Fruit fly (Drosophila melanogaster) whole organism, embryonic: Measurements from ENCODE around the gene CG42718.

Experiments used
- CG10267 ChIP-seq: fragments of 200-800 bp; sonication (Bioruptor generic); optimal IDR thresholded peaks from 2 replicates; lab custom pipeline; 2018; ENCODE audit warnings: missing biosample characterization, mild to moderate bottlenecking, missing genetic modification characterization, moderate library complexity
- CG11696 ChIP-seq: fragments of 200-800 bp; sonication (Bioruptor generic); IDR thresholded peaks from 2 replicates; pipeline ENCODE4 v1.3.6; 2022; ENCODE audit warnings: missing biosample characterization, missing genetic modification characterization
- CG14050 ChIP-seq: fragments of 200-800 bp; sonication (Bioruptor generic); IDR thresholded peaks from 3 replicates; pipeline ENCODE4 v1.3.6; 2022; ENCODE audit warnings: missing biosample characterization, missing genetic modification characterization
- CG16779 ChIP-seq: fragments of 200-800 bp; sonication (Bioruptor generic); IDR thresholded peaks from 2 replicates; pipeline ENCODE4 v1.3.6; 2022; ENCODE audit warnings: missing biosample characterization, missing genetic modification characterization
- CG16815 ChIP-seq: fragments of 200-800 bp; sonication (Bioruptor generic); optimal IDR thresholded peaks from 3 replicates; lab custom pipeline; 2017; ENCODE audit warnings: missing biosample characterization, mild to moderate bottlenecking, missing genetic modification characterization
- CG2129 ChIP-seq: fragments of 200-800 bp; sonication (Bioruptor generic); IDR thresholded peaks from 2 replicates; pipeline ENCODE4 v1.3.6; 2022; ENCODE audit warnings: missing biosample characterization, missing genetic modification characterization; ENCODE audit not compliant: partially characterized antibody
- CG3995 ChIP-seq: fragments of 200-800 bp; sonication (Bioruptor generic); optimal IDR thresholded peaks from 3 replicates; lab custom pipeline; 2016; ENCODE audit warnings: missing biosample characterization, missing genetic modification characterization
- CG7963 ChIP-seq: fragments of 200-800 bp; sonication (Bioruptor generic); IDR thresholded peaks from 3 replicates; pipeline ENCODE4 v1.3.6; 2022; ENCODE audit warnings: missing biosample characterization, missing genetic modification characterization; ENCODE audit not compliant: partially characterized antibody
- CkIIα-i1 ChIP-seq: fragments of 200-800 bp; sonication (Bioruptor generic); IDR thresholded peaks from 2 replicates; pipeline ENCODE4 v1.3.6; 2022; ENCODE audit warnings: missing biosample characterization, missing genetic modification characterization
- Dip2 ChIP-seq: fragments of 200-800 bp; sonication (Bioruptor generic); IDR thresholded peaks from 2 replicates; pipeline ENCODE4 v1.3.6; 2022; ENCODE audit warnings: missing biosample characterization, missing genetic modification characterization
- Doc2 ChIP-seq: fragments of 200-800 bp; sonication (Bioruptor generic); IDR thresholded peaks from 2 replicates; pipeline ENCODE4 v1.3.6; 2022; ENCODE audit warnings: missing biosample characterization, missing genetic modification characterization
- E2f2 ChIP-seq: fragments of 200-800 bp; sonication (Bioruptor generic); IDR thresholded peaks from 2 replicates; pipeline ENCODE4 v1.3.6; 2022; ENCODE audit warnings: missing biosample characterization, missing genetic modification characterization
- HLH3B ChIP-seq: fragments of 200-800 bp; sonication (Bioruptor generic); IDR thresholded peaks from 2 replicates; pipeline ENCODE4 v1.3.6; 2022; ENCODE audit warnings: missing biosample characterization, missing genetic modification characterization
- HLHmδ ChIP-seq: fragments of 200-800 bp; sonication (Bioruptor generic); optimal IDR thresholded peaks from 2 replicates; lab custom pipeline; 2018; ENCODE audit warnings: missing biosample characterization, mild to moderate bottlenecking, missing genetic modification characterization, moderate library complexity
- MBD-R2 ChIP-seq: fragments of 200-800 bp; sonication (Bioruptor generic); IDR thresholded peaks from 2 replicates; pipeline ENCODE4 v1.3.6; 2022; ENCODE audit warnings: missing biosample characterization, missing genetic modification characterization
- MESR4 ChIP-seq: fragments of 200-800 bp; sonication (Bioruptor generic); optimal IDR thresholded peaks from 2 replicates; lab custom pipeline; 2018; ENCODE audit warnings: missing biosample characterization, mild to moderate bottlenecking, missing genetic modification characterization, moderate library complexity
- Med ChIP-seq: fragments of 200-800 bp; sonication (Bioruptor generic); peaks from one replicate; lab custom pipeline; 2016; ENCODE audit warnings: missing biosample characterization, missing genetic modification characterization, mild to moderate bottlenecking, inconsistent platforms, moderate library complexity
- Ravus ChIP-seq: fragments of 200-800 bp; sonication (Bioruptor generic); IDR thresholded peaks from 2 replicates; pipeline ENCODE4 v1.3.6; 2022; ENCODE audit warnings: missing biosample characterization, missing genetic modification characterization
- Sry-β ChIP-seq: fragments of 200-800 bp; sonication (Bioruptor generic); optimal IDR thresholded peaks from 2 replicates; lab custom pipeline; 2018; ENCODE audit warnings: missing biosample characterization, mild to moderate bottlenecking, missing genetic modification characterization, moderate library complexity
- TFAM ChIP-seq: fragments of 200-800 bp; sonication (Bioruptor generic); optimal IDR thresholded peaks from 2 replicates; lab custom pipeline; 2017; ENCODE audit warnings: missing biosample characterization, missing genetic modification characterization, inconsistent platforms
- Trl ChIP-seq, 3 experiments: fragments of >200 bp in 2 of 3; fragments of 200-800 bp in 1 of 3; sonication (Bioruptor generic) in 1 of 3; optimal IDR thresholded peaks; 2 replicates in 1 of 3; 3 replicates in 2 of 3; lab custom pipeline; 2016 to 2017; ENCODE audit warnings: missing biosample characterization in 1 of 3, missing genetic modification characterization in 1 of 3
- ac ChIP-seq: fragments of 200-800 bp; sonication (Bioruptor generic); optimal IDR thresholded peaks from 3 replicates; lab custom pipeline; 2017; ENCODE audit warnings: missing biosample characterization, mild to moderate bottlenecking, missing genetic modification characterization
- chinmo ChIP-seq: fragments of 200-800 bp; sonication (Bioruptor generic); IDR thresholded peaks from 4 replicates; pipeline ENCODE4 v1.3.6; 2022; ENCODE audit warnings: missing biosample characterization, missing genetic modification characterization; ENCODE audit not compliant: partially characterized antibody
- dmrt99B ChIP-seq: fragments of 200-800 bp; sonication (Bioruptor generic); optimal IDR thresholded peaks from 2 replicates; lab custom pipeline; 2018; ENCODE audit warnings: missing biosample characterization, mild to moderate bottlenecking, missing genetic modification characterization, moderate library complexity
- emc ChIP-seq: fragments of 200-800 bp; sonication (Bioruptor generic); optimal IDR thresholded peaks from 2 replicates; lab custom pipeline; 2016; ENCODE audit warnings: missing biosample characterization, missing genetic modification characterization
- eve ChIP-seq, 2 experiments: fragments of >200 bp; optimal IDR thresholded peaks; 2 replicates each; lab custom pipeline; 2017; ENCODE audit warnings: missing biosample characterization in 2 of 2, missing genetic modification characterization in 2 of 2
- fd102C ChIP-seq: fragments of 200-800 bp; sonication (Bioruptor generic); optimal IDR thresholded peaks from 2 replicates; lab custom pipeline; 2018; ENCODE audit warnings: missing biosample characterization, mild to moderate bottlenecking, missing genetic modification characterization, moderate library complexity
- fd96Cb ChIP-seq: fragments of 200-800 bp; sonication (Bioruptor generic); optimal IDR thresholded peaks from 2 replicates; lab custom pipeline; 2018; ENCODE audit warnings: missing biosample characterization, mild to moderate bottlenecking, missing genetic modification characterization, moderate library complexity
- klu ChIP-seq: fragments of 200-800 bp; sonication (Bioruptor generic); IDR thresholded peaks from 2 replicates; pipeline ENCODE4 v1.3.6; 2022; ENCODE audit warnings: missing biosample characterization, missing genetic modification characterization
- lov ChIP-seq, 2 experiments: fragments of 200-800 bp in 1 of 2; fragments of >200 bp in 1 of 2; sonication (Bioruptor generic) in 1 of 2; IDR thresholded peaks in 1 of 2; optimal IDR thresholded peaks in 1 of 2; 2 replicates in 1 of 2; 3 replicates in 1 of 2; pipeline versions ENCODE4 v1.3.6 to Lab custom; 2017 to 2022; ENCODE audit warnings: missing biosample characterization in 1 of 2, missing genetic modification characterization in 1 of 2
- luna ChIP-seq: fragments of 200-800 bp; sonication (Bioruptor generic); optimal IDR thresholded peaks from 2 replicates; lab custom pipeline; 2016; ENCODE audit warnings: missing biosample characterization, missing genetic modification characterization
- pnt ChIP-seq: fragments of 200-800 bp; sonication (Bioruptor generic); optimal IDR thresholded peaks from 3 replicates; lab custom pipeline; 2016; ENCODE audit warnings: missing biosample characterization, missing genetic modification characterization
- sna ChIP-seq: fragments of 200-800 bp; sonication (Bioruptor generic); IDR thresholded peaks from 2 replicates; pipeline ENCODE4 v1.3.6; 2022; ENCODE audit warnings: missing biosample characterization, missing genetic modification characterization; ENCODE audit not compliant: partially characterized antibody
- sug ChIP-seq: fragments of 200-800 bp; optimal IDR thresholded peaks from 2 replicates; lab custom pipeline; 2019; ENCODE audit warnings: missing biosample characterization, mild to moderate bottlenecking, missing genetic modification characterization, moderate library complexity
- tin ChIP-seq: fragments of 200-800 bp; sonication (Bioruptor generic); optimal IDR thresholded peaks from 3 replicates; lab custom pipeline; 2016; ENCODE audit warnings: missing biosample characterization, missing genetic modification characterization
- trem ChIP-seq: fragments of 200-800 bp; optimal IDR thresholded peaks from 3 replicates; lab custom pipeline; 2019; ENCODE audit warnings: missing biosample characterization, mild to moderate bottlenecking, missing genetic modification characterization, moderate library complexity
- unpg ChIP-seq: fragments of 200-800 bp; sonication (Bioruptor generic); optimal IDR thresholded peaks from 3 replicates; lab custom pipeline; 2018; ENCODE audit warnings: missing biosample characterization, mild to moderate bottlenecking, missing genetic modification characterization, moderate library complexity
- vnd ChIP-seq: fragments of 200-800 bp; sonication (Bioruptor generic); IDR thresholded peaks from 3 replicates; pipeline ENCODE4 v1.3.6; 2022; ENCODE audit warnings: missing biosample characterization, missing genetic modification characterization; ENCODE audit not compliant: partially characterized antibody
- wek ChIP-seq: fragments of 200-800 bp; sonication (Bioruptor generic); optimal IDR thresholded peaks from 3 replicates; lab custom pipeline; 2018; ENCODE audit warnings: missing biosample characterization, mild to moderate bottlenecking, missing genetic modification characterization, moderate library complexity

The CG42718 gene

DNA sequence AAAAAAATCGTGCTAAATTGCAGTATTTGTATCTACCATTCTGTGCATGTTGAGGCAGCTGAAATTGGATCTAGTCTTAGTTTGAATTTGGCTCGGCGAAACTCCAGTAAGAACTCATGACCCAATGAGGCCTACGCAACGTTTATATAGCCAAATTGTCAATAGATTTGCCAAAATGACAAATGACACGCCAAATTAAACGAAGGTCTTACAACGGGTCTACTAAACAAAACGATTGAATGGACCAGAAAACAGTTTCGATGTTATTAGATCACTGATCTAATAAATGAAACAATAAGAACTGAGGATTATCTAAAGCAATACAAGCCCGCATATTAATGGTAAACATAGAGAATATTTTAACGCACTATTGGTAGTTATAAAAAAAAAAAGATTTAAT lies at the start of gene CG42718:
CG42718 (minus strand) TSS at position 101 of the 400 bp plus-strand sequence.
- no peak for TF ChIP-seq CG7963 (GFP tag; lab: Robert Waterston, UW)
- no peak for TF ChIP-seq fd102C (GFP tag; lab: Kevin White, UChicago)
- no peak for TF ChIP-seq HLH3B (GFP tag; lab: Robert Waterston, UW)
- no peak for TF ChIP-seq fd96Cb (tag; lab: Kevin White, UChicago)
- TF ChIP-seq CkIIα-i1 (GFP tag; lab: Robert Waterston, UW) = no peak
- no peak for TF ChIP-seq E2f2
- no peak for TF ChIP-seq tin
- TF ChIP-seq HLHmδ (GFP tag; lab: Kevin White, UChicago) = no peak
- TF ChIP-seq unpg (GFP tag; lab: Kevin White, UChicago) = no peak
- TF ChIP-seq luna (GFP tag; lab: Kevin White, UChicago) = no peak

DNA sequence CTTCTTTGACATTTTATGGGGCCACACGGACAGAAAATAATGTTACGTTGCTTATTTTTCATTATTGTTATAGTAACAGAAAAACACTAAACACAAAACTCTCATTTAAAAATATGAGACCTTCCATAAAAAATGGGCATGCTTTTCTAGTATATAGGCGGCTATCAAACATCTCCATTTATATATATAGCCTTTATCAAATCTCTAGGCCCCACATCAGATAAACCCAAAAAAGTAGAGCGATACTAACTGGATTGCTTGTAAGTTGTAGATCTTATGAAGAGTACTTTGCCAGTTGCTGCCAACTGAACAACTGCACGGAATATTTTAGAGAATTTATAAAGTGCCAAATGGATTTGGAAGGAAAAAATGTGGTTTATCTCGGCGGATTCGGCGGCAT lies 48.5 kb upstream of the CG42718 start, which contains the start of gene CG18814:
CG18814 (plus strand) TSS at position 301 of the 400 bp plus-strand sequence.
- no peak for TF ChIP-seq vnd (GFP tag; lab: Robert Waterston, UW)
- TF ChIP-seq CG16779 (GFP tag; lab: Robert Waterston, UW) = no peak
- TF ChIP-seq CG2129 (GFP tag; lab: Robert Waterston, UW) = no peak
- no peak for TF ChIP-seq eve (GFP tag; optimal IDR thresholded peaks at IDR 0.05; lab: Kevin White, UChicago)
- no peak for TF ChIP-seq dmrt99B
- no peak for TF ChIP-seq Sry-β (GFP tag; lab: Kevin White, UChicago)
- TF ChIP-seq klu = no peak
- TF ChIP-seq CG10267 (tag; lab: Kevin White, UChicago) = no peak
- no peak for TF ChIP-seq sna (GFP tag; lab: Robert Waterston, UW)

DNA sequence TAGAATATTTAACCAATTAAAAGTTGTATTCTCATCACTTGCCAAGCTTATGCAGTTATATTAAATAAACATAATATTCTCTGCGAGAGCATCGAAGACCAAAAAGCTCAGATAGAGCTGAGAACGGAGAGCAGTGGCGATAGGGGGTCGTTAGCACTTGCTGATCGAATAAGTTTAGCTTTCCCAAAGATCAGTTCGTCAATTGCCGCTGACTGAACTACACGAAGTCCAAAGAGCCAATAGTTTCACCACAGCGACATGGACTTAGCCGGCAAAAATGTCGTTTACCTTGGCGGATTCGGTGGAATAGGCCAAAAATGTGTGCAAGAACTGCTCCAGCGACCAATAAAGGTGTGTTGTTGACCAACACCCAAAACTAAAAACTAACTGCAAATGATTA lies 47.1 kb upstream of the CG42718 start, which contains the start of gene CG4842:
CG4842 (plus strand) TSS at position 191 of the 400 bp plus-strand sequence.
- TF ChIP-seq chinmo (GFP tag; lab: Robert Waterston, UW) (0 out of 4 replicates have a peak, but pooled peaks have one; percentile 57), Med (GFP tag; lab: Kevin White, UChicago) (peak; percentile 46), lov (optimal IDR thresholded peaks at IDR 0.05; lab: Kevin White, UChicago) (no peak), lov (GFP tag; IDR thresholded peaks at IDR 0.05; lab: Robert Waterston, UW) (no peak), Trl (optimal IDR thresholded peaks at IDR 0.05; lab: Kevin White, UChicago) (peak in 1 of 2 experiments; percentile 28), Trl (GFP tag; optimal IDR thresholded peaks at IDR 0.05; lab: Kevin White, UChicago) (no peak), sug (peak; percentile 29)

DNA sequence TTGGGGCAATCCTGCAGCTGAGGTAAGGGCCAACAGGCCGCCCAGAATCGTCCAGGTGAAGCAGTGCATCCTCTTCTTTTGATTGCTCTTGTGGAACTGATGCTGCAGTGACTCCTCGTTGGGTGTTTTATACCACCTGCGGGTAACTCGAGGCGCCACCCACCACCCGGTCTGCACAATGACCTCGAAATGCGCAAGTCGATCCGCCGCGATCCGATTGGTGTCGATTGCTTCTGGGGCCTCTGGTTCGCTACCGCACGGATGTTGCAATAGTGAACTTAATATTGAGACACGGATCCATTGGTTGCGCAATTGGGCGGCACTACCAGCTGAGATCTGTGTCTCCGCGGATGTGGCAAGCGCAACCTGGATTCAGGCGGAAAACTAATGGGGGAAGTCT lies 46.2 kb upstream of the CG42718 start, which contains the start of gene Cpr72Ec:
Cpr72Ec (minus strand) TSS at position 101 of the 400 bp plus-strand sequence.
- TF ChIP-seq MESR4 (GFP tag; lab: Kevin White, UChicago) (no peak), chinmo (GFP tag; lab: Robert Waterston, UW) (0 out of 4 replicates have a peak, but pooled peaks have one; percentile 22)

DNA sequence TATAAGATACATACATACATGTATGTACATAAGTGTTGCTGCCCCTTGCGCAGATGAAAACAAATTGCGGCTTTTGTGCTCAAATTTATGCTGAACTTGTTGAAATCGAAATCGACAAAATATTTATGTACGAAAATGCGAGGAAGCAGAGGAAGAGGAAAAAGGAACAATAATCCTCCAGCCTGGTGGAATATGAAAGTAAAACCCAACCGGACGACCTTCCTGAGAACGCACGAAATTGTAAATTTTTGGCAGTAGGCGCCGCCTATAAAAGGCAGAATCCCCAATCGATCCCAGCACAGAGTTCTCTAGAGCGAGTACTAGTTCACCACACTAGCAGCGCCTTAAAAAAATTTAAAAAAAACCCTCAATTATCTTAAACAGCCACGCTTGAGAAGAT lies 43.5 kb upstream of the CG42718 start, which contains the start of gene Cpr72Eb:
Cpr72Eb (plus strand) TSS at position 301 of the 400 bp plus-strand sequence.
- TF ChIP-seq wek (GFP tag; lab: Kevin White, UChicago) (no peak), CG11696 (GFP tag; lab: Robert Waterston, UW) (no peak), Dip2 (no peak), ac (GFP tag; lab: Kevin White, UChicago) (no peak), Sry-β (GFP tag; lab: Kevin White, UChicago) (no peak), pnt (no peak), CG16815 (GFP tag; lab: Kevin White, UChicago) (no peak), MBD-R2 (GFP tag; lab: Robert Waterston, UW) (no peak), CG14050 (GFP tag; lab: Robert Waterston, UW) (no peak), TFAM (GFP tag; lab: Kevin White, UChicago) (no peak), Doc2 (GFP tag; lab: Robert Waterston, UW) (no peak), CG3995 (GFP tag; lab: Kevin White, UChicago) (no peak), trem (no peak), Ravus (GFP tag; lab: Robert Waterston, UW) (no peak), emc (no peak)
- TF ChIP-seq, all 482 proteins: peak for 0
